Fruit fly (Drosophila melanogaster): ENCODE measurements around the gene CG31249.

Gene CG31249

dm6 chr3R:17666061-17666796 is 20.6 kb downstream of the CG31249 start:
- no peak for TF ChIP-seq CG17801 (GFP tag; optimal IDR thresholded peaks at IDR 0.05; ENCODE audit: partially characterized antibody)

DNA sequence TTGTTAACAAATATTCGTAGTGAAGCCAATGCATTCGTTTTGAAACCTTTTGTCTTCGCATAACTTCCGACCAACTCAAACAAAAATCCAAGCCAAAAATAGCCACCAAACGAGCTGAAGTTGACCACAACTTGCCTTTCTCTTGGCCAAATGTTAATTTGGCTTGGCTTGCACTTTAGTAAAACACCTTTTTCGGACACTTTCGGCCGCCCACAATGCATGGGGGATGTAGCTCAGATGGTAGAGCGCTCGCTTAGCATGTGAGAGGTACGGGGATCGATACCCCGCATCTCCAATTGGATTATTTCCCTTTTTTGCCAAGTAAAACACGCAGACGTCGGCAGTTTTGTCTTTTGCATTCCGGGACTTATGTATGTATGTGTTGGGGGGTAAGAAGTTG is 29.9 kb downstream of the CG31249 start:
- TF ChIP-seq CG17801 (GFP tag; optimal IDR thresholded peaks at IDR 0.05; ENCODE audit: partially characterized antibody), result no peak

- no peak for TF ChIP-seq CG17801 (GFP tag; optimal IDR thresholded peaks at IDR 0.05; ENCODE audit: partially characterized antibody)
These were observed 31.8 kb downstream of the CG31249 start for dm6 chr3R:17655040-17655439.

DNA sequence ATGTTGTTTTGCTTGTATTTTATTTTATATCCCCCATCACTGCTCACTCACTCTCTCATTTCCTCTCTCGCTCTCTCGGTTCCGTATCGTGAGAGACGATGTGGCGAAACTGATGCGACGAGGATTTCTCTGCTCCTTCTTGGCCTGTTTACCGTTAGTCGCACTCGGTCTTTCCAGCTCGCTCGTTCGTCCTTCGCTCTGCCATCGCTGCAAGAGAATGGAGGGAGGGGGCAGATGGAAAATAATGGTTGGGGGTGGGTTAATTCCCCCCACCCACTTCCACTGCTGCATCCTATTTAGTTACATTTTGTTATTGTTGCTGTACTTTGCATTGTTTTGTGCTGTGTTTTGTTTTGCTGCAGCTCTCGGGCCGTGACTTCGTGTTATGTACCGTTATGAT is 33.0 kb downstream of the CG31249 start:
- TF ChIP-seq CG17801 (GFP tag; optimal IDR thresholded peaks at IDR 0.05; ENCODE audit: partially characterized antibody), result no peak

- TF ChIP-seq CG17801 (GFP tag; optimal IDR thresholded peaks at IDR 0.05; ENCODE audit: partially characterized antibody), result no peak
These were observed 39.4 kb downstream of the CG31249 start, which contains the start of gene CG14322 for dm6 chr3R:17647444-17647843. Gene CG14322 (plus strand): TSS chr3R:17647679.

dm6 chr3R:17646102-17647050 is 40.5 kb downstream of the CG31249 start:
- TF ChIP-seq CG17801 (GFP tag; optimal IDR thresholded peaks at IDR 0.05; ENCODE audit: partially characterized antibody), result no peak

DNA sequence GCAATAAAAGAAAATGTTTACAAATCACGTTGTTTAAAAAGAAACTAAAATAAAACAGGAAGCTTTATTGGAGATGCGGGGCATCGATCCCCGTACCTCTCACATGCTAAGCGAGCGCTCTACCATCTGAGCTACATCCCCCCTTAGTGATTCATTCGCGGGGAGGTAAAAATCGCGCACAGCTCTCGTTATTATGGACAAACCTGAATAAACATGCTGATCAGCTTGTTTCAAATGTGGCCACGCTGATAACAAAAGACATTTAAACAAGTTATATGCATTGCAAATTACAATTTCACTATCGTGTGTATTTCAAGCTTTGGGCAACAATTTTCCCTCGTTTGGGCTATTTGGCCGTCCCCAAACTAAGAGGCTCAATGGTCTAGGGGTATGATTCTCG is 41.6 kb downstream of the CG31249 start:
- TF ChIP-seq CG17801 (GFP tag; optimal IDR thresholded peaks at IDR 0.05; ENCODE audit: partially characterized antibody), result peak; percentile 28

DNA sequence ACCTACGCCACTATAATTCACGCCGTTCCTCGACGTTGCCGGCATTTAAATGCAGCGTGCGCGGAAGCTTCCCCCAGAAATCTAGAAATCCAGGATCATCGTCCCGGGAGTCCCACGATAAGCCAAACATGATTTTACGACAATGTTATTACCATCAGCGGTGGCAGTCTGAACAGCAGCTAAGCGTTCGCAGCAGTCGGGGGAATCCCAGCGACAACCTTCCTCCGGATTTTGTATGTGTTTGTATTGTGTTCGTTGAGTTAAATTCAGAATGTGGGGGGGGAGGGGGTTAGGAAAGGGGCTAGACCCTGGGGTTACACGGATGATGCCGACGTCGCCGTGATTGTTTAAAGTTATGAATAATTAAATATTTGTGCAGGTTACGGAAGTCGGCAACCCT is 42.9 kb downstream of the CG31249 start:
- no peak for TF ChIP-seq CG17801 (GFP tag; optimal IDR thresholded peaks at IDR 0.05; ENCODE audit: partially characterized antibody)

Measured in ovary, adult (tissue).